Worm (Caenorhabditis elegans): ENCODE data around the gene W07G4.5.

W07G4.5 gene

ce11 chrV:13092349-13092748 lies 44.6 kb downstream of the W07G4.5 start, which contains the start of gene lurp-4:
TSS of gene lurp-4 (plus strand) at chrV:13092649.
- TF ChIP-seq K12H6.12 (tag; optimal IDR thresholded peaks at IDR 0.05) (no peak), nfya-2 (GFP tag; IDR thresholded peaks at IDR 0.05) (no peak), attf-3 (GFP tag; conservative IDR thresholded peaks at IDR 0.05) (no peak), ceh-40 (GFP tag; IDR thresholded peaks at IDR 0.05) (no peak), D2030.7 (GFP tag; IDR thresholded peaks at IDR 0.05) (no peak), snpc-4 (GFP tag; optimal IDR thresholded peaks at IDR 0.05) (no peak), snpc-4 (tag; optimal IDR thresholded peaks at IDR 0.05) (no peak), ets-4 (GFP tag; optimal IDR thresholded peaks at IDR 0.05) (no peak), F37B4.10 (GFP tag; IDR thresholded peaks at IDR 0.05) (no peak), ceh-79 (tag; optimal IDR thresholded peaks at IDR 0.05) (no peak), ceh-100 (GFP tag; IDR thresholded peaks at IDR 0.05) (no peak), sdz-38 (tag; optimal IDR thresholded peaks at IDR 0.05) (no peak), him-1 (tag; optimal IDR thresholded peaks at IDR 0.05) (no peak), rec-8 (tag; optimal IDR thresholded peaks at IDR 0.05) (no peak)

- TF ChIP-seq madf-10 (tag; optimal IDR thresholded peaks at IDR 0.05) (no peak), ztf-22 (GFP tag; optimal IDR thresholded peaks at IDR 0.05) (no peak), F55B11.4 (tag; optimal IDR thresholded peaks at IDR 0.05; ENCODE audit: borderline replicate concordance, insufficient read depth) (no peak), nhr-120 (GFP tag; IDR thresholded peaks at IDR 0.05) (no peak), egl-18 (GFP tag; IDR thresholded peaks at IDR 0.05) (no peak), somi-1 (GFP tag; optimal IDR thresholded peaks at IDR 0.05) (no peak), rpc-1 (optimal IDR thresholded peaks at IDR 0.05) (no peak), rpc-1 (tag; optimal IDR thresholded peaks at IDR 0.05) (no peak), nfya-2 (GFP tag; IDR thresholded peaks at IDR 0.05) (no peak)
These were observed 47.9 kb downstream of the W07G4.5 start, which contains the start of gene C34B4.5 for ce11 chrV:13095654-13096053. TSS of gene C34B4.5 (plus strand) at chrV:13095954.
